Fruit fly (Drosophila melanogaster): ENCODE measurements around the gene CG6592.

The CG6592 gene

dm6 chr3L:6071454-6072189 is 12.2 kb downstream of the CG6592 start, which contains the start of gene CG6602:
CG6602 (plus strand) TSS chr3L:6072139.
- no peak for TF ChIP-seq dsx (GFP tag; optimal IDR thresholded peaks at IDR 0.05; ENCODE audit: poor library complexity, severe bottlenecking)
- TF ChIP-seq cyc (GFP tag; optimal IDR thresholded peaks at IDR 0.05), result peak; percentile 73
- peak; percentile 66 for TF ChIP-seq CG11902 (GFP tag; optimal IDR thresholded peaks at IDR 0.05)
- no peak for TF ChIP-seq CG6792 (GFP tag; optimal IDR thresholded peaks at IDR 0.05)
- TF ChIP-seq CG10631 (GFP tag; optimal IDR thresholded peaks at IDR 0.05), result peak; percentile 6
- no peak for TF ChIP-seq CG9139 (GFP tag; optimal IDR thresholded peaks at IDR 0.05)
- no peak for TF ChIP-seq Sox102F (GFP tag; optimal IDR thresholded peaks at IDR 0.05)
- TF ChIP-seq Hr39 (GFP tag; optimal IDR thresholded peaks at IDR 0.05), result peak; percentile 65
- TF ChIP-seq pdm3 (GFP tag; optimal IDR thresholded peaks at IDR 0.05), result no peak
- TF ChIP-seq CG6163 (GFP tag; IDR thresholded peaks at IDR 0.05), result peak; percentile 70
- TF ChIP-seq svp (GFP tag), result no peak
- TF ChIP-seq net (GFP tag; optimal IDR thresholded peaks at IDR 0.05), result peak; percentile 5
- TF ChIP-seq fd59A (GFP tag; optimal IDR thresholded peaks at IDR 0.05), result no peak
- peak; percentile 42 for TF ChIP-seq CG10669 (GFP tag; optimal IDR thresholded peaks at IDR 0.05)
- TF ChIP-seq esn (GFP tag; optimal IDR thresholded peaks at IDR 0.05), result peak; percentile 53
- TF ChIP-seq salr (GFP tag; optimal IDR thresholded peaks at IDR 0.05), result peak in 1 of 2 experiments; percentile 54
- no peak for TF ChIP-seq CG8119 (GFP tag; IDR thresholded peaks at IDR 0.05)
- peak; percentile 31 for TF ChIP-seq Blimp-1 (GFP tag; optimal IDR thresholded peaks at IDR 0.05)
- TF ChIP-seq Eip75B (GFP tag; optimal IDR thresholded peaks at IDR 0.05), result peak; percentile 17
- TF ChIP-seq Ets96B (tag; optimal IDR thresholded peaks at IDR 0.05), result no peak
- TF ChIP-seq CG3919 (GFP tag; optimal IDR thresholded peaks at IDR 0.05), result peak; percentile 58
- peak; percentile 68 for TF ChIP-seq Eip78C (GFP tag)
- TF ChIP-seq CG7368 (GFP tag; optimal IDR thresholded peaks at IDR 0.05), result peak; percentile 13
- TF ChIP-seq Hr38 (GFP tag; optimal IDR thresholded peaks at IDR 0.05), result no peak
- no peak for TF ChIP-seq Ets21C (GFP tag; optimal IDR thresholded peaks at IDR 0.05)
- TF ChIP-seq Met (GFP tag; optimal IDR thresholded peaks at IDR 0.05), result peak; percentile 44
- peak; percentile 55 for TF ChIP-seq CG31627 (GFP tag; optimal IDR thresholded peaks at IDR 0.05)
- peak; percentile 5 for TF ChIP-seq vri (GFP tag; optimal IDR thresholded peaks at IDR 0.05)
- TF ChIP-seq CG6276 (GFP tag; optimal IDR thresholded peaks at IDR 0.05), result no peak
- no peak for TF ChIP-seq CG15336 (GFP tag; IDR thresholded peaks at IDR 0.05)
- TF ChIP-seq Hr4 (GFP tag; optimal IDR thresholded peaks at IDR 0.05), result no peak
- TF ChIP-seq achi (GFP tag; optimal IDR thresholded peaks at IDR 0.05), result peak; percentile 25
- no peak; the same call in 1 of the 2 replicates for TF ChIP-seq Gug (GFP tag; IDR thresholded peaks at IDR 0.05)
- TF ChIP-seq CG34406 (GFP tag; optimal IDR thresholded peaks at IDR 0.05), result peak; percentile 25
- TF ChIP-seq CG6854 (GFP tag; optimal IDR thresholded peaks at IDR 0.05), result peak; percentile 21
- no peak for TF ChIP-seq CG1621 (tag; optimal IDR thresholded peaks at IDR 0.05)
- TF ChIP-seq CG8319 (GFP tag; optimal IDR thresholded peaks at IDR 0.05), result peak; percentile 43
- TF ChIP-seq spab (GFP tag; optimal IDR thresholded peaks at IDR 0.05), result no peak
- no peak for TF ChIP-seq fkh (GFP tag; optimal IDR thresholded peaks at IDR 0.05)
- TF ChIP-seq CG4318 (GFP tag; optimal IDR thresholded peaks at IDR 0.05), result no peak
- TF ChIP-seq eg (GFP tag; IDR thresholded peaks at IDR 0.05), result peak; percentile 50; the same call in 2 of the 3 replicates
- TF ChIP-seq CG11294 (GFP tag; IDR thresholded peaks at IDR 0.05), result no peak
- no peak for TF ChIP-seq CG6808 (GFP tag; optimal IDR thresholded peaks at IDR 0.05)
- TF ChIP-seq Smox (GFP tag; optimal IDR thresholded peaks at IDR 0.05), result no peak
- TF ChIP-seq CG16779 (tag; optimal IDR thresholded peaks at IDR 0.05), result no peak
- no peak for TF ChIP-seq fd85E (GFP tag; optimal IDR thresholded peaks at IDR 0.05)
- TF ChIP-seq topi (GFP tag; optimal IDR thresholded peaks at IDR 0.05), result peak; percentile 49
- no peak for TF ChIP-seq CG3032 (tag; optimal IDR thresholded peaks at IDR 0.05)
- TF ChIP-seq CG11762 (GFP tag; optimal IDR thresholded peaks at IDR 0.05; ENCODE audit: insufficient read depth), result no peak
- TF ChIP-seq Lpt (GFP tag; optimal IDR thresholded peaks at IDR 0.05), result no peak
- TF ChIP-seq dac (GFP tag; optimal IDR thresholded peaks at IDR 0.05), result no peak

Data from whole organism, prepupa.